Worm (Caenorhabditis elegans): ENCODE data around the gene hum-5.

The hum-5 gene

ce11 chrIII:4012036-4012435, 24.6 kb downstream of the hum-5 start, which contains the start of gene C36E8.4:
C36E8.4 (plus strand) TSS chrIII:4012336.
- TF ChIP-seq ama-1 (optimal IDR thresholded peaks at IDR 0.05) (no peak), tbx-37 (GFP tag; conservative IDR thresholded peaks at IDR 0.05) (no peak), hnd-1 (tag; optimal IDR thresholded peaks at IDR 0.05) (no peak), ceh-36 (tag; optimal IDR thresholded peaks at IDR 0.05) (no peak), tbx-11 (GFP tag; IDR thresholded peaks at IDR 0.05) (no peak), ceh-13 (GFP tag; optimal IDR thresholded peaks at IDR 0.05) (no peak), sea-1 (GFP tag; conservative IDR thresholded peaks at IDR 0.05) (no peak), ets-7 (tag; optimal IDR thresholded peaks at IDR 0.05) (no peak), hmbx-1 (tag; optimal IDR thresholded peaks at IDR 0.05) (no peak), scrt-1 (GFP tag; IDR thresholded peaks at IDR 0.05) (no peak), hmg-4 (GFP tag; optimal IDR thresholded peaks at IDR 0.05) (no peak), F13C5.2 (tag; optimal IDR thresholded peaks at IDR 0.05) (no peak), pes-1 (GFP tag; IDR thresholded peaks at IDR 0.05) (no peak), aly-1 (tag; optimal IDR thresholded peaks at IDR 0.05) (no peak)

ce11 chrIII:4010987-4011386, 25.7 kb downstream of the hum-5 start:
- TF ChIP-seq hnd-1 (tag; optimal IDR thresholded peaks at IDR 0.05) (no peak), tbx-37 (GFP tag; conservative IDR thresholded peaks at IDR 0.05) (no peak), hmg-4 (GFP tag; optimal IDR thresholded peaks at IDR 0.05) (no peak), pes-1 (GFP tag; IDR thresholded peaks at IDR 0.05) (no peak), tra-4 (tag; optimal IDR thresholded peaks at IDR 0.05) (no peak)

ce11 chrIII:4010168-4010567, 26.5 kb downstream of the hum-5 start:
- TF ChIP-seq F13C5.2 (tag; optimal IDR thresholded peaks at IDR 0.05) = peak; percentile 31
- no peak for TF ChIP-seq ama-1 (optimal IDR thresholded peaks at IDR 0.05)
- peak; percentile 69 for TF ChIP-seq aly-1 (tag; optimal IDR thresholded peaks at IDR 0.05)
- no peak for TF ChIP-seq tbx-11 (GFP tag; IDR thresholded peaks at IDR 0.05)
- peak; percentile 57 for TF ChIP-seq hmg-4 (GFP tag; optimal IDR thresholded peaks at IDR 0.05)
- no peak for TF ChIP-seq tbx-37 (GFP tag; conservative IDR thresholded peaks at IDR 0.05)
- TF ChIP-seq scrt-1 (GFP tag; IDR thresholded peaks at IDR 0.05) = no peak
- no peak for TF ChIP-seq sea-1 (GFP tag; conservative IDR thresholded peaks at IDR 0.05)

- no peak for TF ChIP-seq aly-1 (tag; optimal IDR thresholded peaks at IDR 0.05)
- TF ChIP-seq sea-1 (GFP tag; conservative IDR thresholded peaks at IDR 0.05) = no peak
- TF ChIP-seq scrt-1 (GFP tag; IDR thresholded peaks at IDR 0.05) = no peak
- TF ChIP-seq hnd-1 (tag; optimal IDR thresholded peaks at IDR 0.05) = no peak
- no peak for TF ChIP-seq tra-4 (tag; optimal IDR thresholded peaks at IDR 0.05)
Measured at ce11 chrIII:4009181-4009580, 27.5 kb downstream of the hum-5 start.

- TF ChIP-seq ceh-36 (tag; optimal IDR thresholded peaks at IDR 0.05) = no peak
- no peak for TF ChIP-seq flt-1 (GFP tag; IDR thresholded peaks at IDR 0.05)
- no peak for TF ChIP-seq tra-4 (tag; optimal IDR thresholded peaks at IDR 0.05)
Measured at ce11 chrIII:4007017-4007416, 29.6 kb downstream of the hum-5 start.

- no peak for TF ChIP-seq flt-1 (GFP tag; IDR thresholded peaks at IDR 0.05)
- no peak for TF ChIP-seq hmbx-1 (tag; optimal IDR thresholded peaks at IDR 0.05)
- TF ChIP-seq F13C5.2 (tag; optimal IDR thresholded peaks at IDR 0.05) = no peak
- no peak for TF ChIP-seq tbx-11 (GFP tag; IDR thresholded peaks at IDR 0.05)
- TF ChIP-seq hmg-4 (GFP tag; optimal IDR thresholded peaks at IDR 0.05) = no peak
- TF ChIP-seq scrt-1 (GFP tag; IDR thresholded peaks at IDR 0.05) = no peak
- TF ChIP-seq ceh-13 (GFP tag; optimal IDR thresholded peaks at IDR 0.05) = no peak
- no peak for TF ChIP-seq aly-1 (tag; optimal IDR thresholded peaks at IDR 0.05)
- TF ChIP-seq tra-4 (tag; optimal IDR thresholded peaks at IDR 0.05) = no peak
- TF ChIP-seq hnd-1 (tag; optimal IDR thresholded peaks at IDR 0.05) = no peak
- TF ChIP-seq ets-7 (tag; optimal IDR thresholded peaks at IDR 0.05) = no peak
Measured at ce11 chrIII:4005446-4006192, 31.0 kb downstream of the hum-5 start, which contains the start of gene pxd-1. pxd-1 (plus strand) TSS chrIII:4006142.

- TF ChIP-seq ceh-36 (tag; optimal IDR thresholded peaks at IDR 0.05) (peak; percentile 14), pes-1 (GFP tag; IDR thresholded peaks at IDR 0.05) (0 out of 2 replicates have a peak, but pooled peaks have one; percentile 41), hmg-4 (GFP tag; optimal IDR thresholded peaks at IDR 0.05) (no peak), flt-1 (GFP tag; IDR thresholded peaks at IDR 0.05) (no peak), ceh-13 (GFP tag; optimal IDR thresholded peaks at IDR 0.05) (no peak), B0310.2 (tag; optimal IDR thresholded peaks at IDR 0.05) (no peak), tbx-11 (GFP tag; IDR thresholded peaks at IDR 0.05) (0 out of 2 replicates have a peak, but pooled peaks have one; percentile 33), F13C5.2 (tag; optimal IDR thresholded peaks at IDR 0.05) (peak; percentile 85), ama-1 (optimal IDR thresholded peaks at IDR 0.05) (no peak), sea-1 (GFP tag; conservative IDR thresholded peaks at IDR 0.05) (0 out of 2 replicates have a peak, but pooled peaks have one; percentile 35)
Measured at ce11 chrIII:4004064-4004580, 32.5 kb downstream of the hum-5 start, which contains the start of gene tif-1A. tif-1A (minus strand) TSS chrIII:4004114.

ce11 chrIII:3994457-3994856, 42.2 kb downstream of the hum-5 start:
- TF ChIP-seq flt-1 (GFP tag; IDR thresholded peaks at IDR 0.05) (no peak), ama-1 (optimal IDR thresholded peaks at IDR 0.05) (no peak), sea-1 (GFP tag; conservative IDR thresholded peaks at IDR 0.05) (no peak)

Measured in whole organism, early embryonic.